Worm (Caenorhabditis elegans) whole organism, L4/young adult: Measurements from ENCODE around the gene atg-10.

ENCODE experiments used
- W03F9.2 ChIP-seq: fragments of 150-350 bp; optimal IDR thresholded peaks from 2 replicates; lab custom pipeline; 2014; ENCODE audit warnings: missing biosample characterization, missing genetic modification characterization
- him-1 ChIP-seq: sonication (generic microtip); optimal IDR thresholded peaks from 2 replicates; lab custom pipeline; 2016; ENCODE audit warnings: missing genotype, missing genetic modification reagents, missing genetic modification characterization, missing compliant biosample characterization

DNA sequence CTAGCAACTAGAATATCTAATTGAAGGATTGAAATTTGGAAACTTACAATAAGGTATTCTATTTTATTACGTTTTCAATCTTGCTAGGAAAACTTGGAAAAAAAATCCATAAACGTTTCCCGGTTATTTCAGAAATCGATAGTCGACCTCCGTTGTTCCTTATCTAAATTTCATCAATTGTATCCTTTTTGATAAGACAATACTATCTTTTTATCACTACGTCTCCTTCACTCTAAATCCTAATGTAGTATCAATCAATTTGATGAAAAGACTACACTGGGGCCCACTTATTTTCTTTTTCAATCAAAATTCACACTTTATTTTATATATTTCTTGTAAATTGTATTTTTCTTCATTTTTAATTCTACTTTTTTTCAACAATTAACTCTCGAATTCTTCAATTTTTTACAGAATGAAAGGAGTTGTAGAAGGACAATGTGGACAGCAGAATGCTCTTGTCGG, 45.5 kb downstream of the atg-10 start, which contains the start of gene prx-5:
- TF ChIP-seq him-1 (tag; lab: Kevin White, UChicago), result no peak
- TF ChIP-seq W03F9.2 (tag; lab: Kevin White, UChicago), result no peak
